Fruit fly (Drosophila melanogaster): ENCODE measurements around the gene CG5402.

Gene CG5402

DNA sequence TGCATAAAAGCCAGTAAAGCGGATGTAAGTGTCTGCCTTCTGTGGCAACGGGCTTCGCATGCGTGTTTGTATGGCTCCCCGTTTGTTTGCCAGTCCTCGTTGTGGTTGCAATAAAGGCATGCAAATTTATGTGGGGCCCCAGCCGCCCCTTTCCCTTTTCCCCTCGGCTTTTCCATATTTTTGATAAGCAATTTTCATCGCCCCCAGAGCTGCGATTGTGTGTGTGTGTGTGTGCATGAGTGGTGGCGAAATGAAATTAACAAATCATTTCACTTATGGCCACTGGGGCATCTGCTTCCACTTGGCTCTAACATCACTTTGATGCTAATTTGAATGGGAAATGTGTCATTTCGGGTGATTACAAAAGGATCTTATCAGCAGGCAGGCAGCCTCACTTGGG, 15.1 kb downstream of the CG5402 start, which contains the start of gene Gr98a:
Gr98a (plus strand) TSS at position 301 of the 400 bp plus-strand sequence.
- TF ChIP-seq CG2120 (GFP tag; optimal IDR thresholded peaks at IDR 0.05) (no peak), CG16815 (GFP tag; optimal IDR thresholded peaks at IDR 0.05) (no peak), CG7372 (GFP tag; IDR thresholded peaks at IDR 0.05) (no peak), slou (GFP tag; optimal IDR thresholded peaks at IDR 0.05) (no peak), CG7839 (tag; optimal IDR thresholded peaks at IDR 0.05) (no peak), onecut (GFP tag; IDR thresholded peaks at IDR 0.05) (no peak), slbo (GFP tag; IDR thresholded peaks at IDR 0.05) (no peak), HLH4C (GFP tag; IDR thresholded peaks at IDR 0.05; ENCODE audit: partially characterized antibody) (no peak), dan (GFP tag; IDR thresholded peaks at IDR 0.05) (no peak), gsb (GFP tag; IDR thresholded peaks at IDR 0.05) (no peak), mam (GFP tag; optimal IDR thresholded peaks at IDR 0.05) (no peak), CG15011 (GFP tag; optimal IDR thresholded peaks at IDR 0.05) (no peak)

DNA sequence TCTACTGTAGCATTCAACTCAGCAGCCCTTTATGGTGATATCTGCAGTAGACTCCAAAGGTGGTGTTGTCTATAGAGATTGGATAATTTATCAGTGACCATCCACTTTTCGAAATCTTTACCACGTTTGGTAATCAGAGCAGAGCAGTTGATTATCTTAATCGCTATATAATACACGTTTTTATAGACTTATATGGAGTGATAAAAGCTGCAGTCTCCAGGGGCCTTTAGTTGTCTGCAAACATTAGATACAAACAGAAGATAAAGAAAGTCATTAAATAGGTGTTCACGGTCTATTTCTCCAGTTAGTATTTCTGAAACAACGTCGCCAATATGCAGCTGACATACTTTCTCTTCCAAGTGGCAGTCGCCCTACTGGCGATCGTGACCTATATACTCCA, 24.4 kb downstream of the CG5402 start, which contains the start of gene Cyp6a18:
Cyp6a18 (plus strand) TSS at position 301 of the 400 bp plus-strand sequence.
- no peak for TF ChIP-seq Fer1 (GFP tag; optimal IDR thresholded peaks at IDR 0.05)
- TF ChIP-seq CG6765 (GFP tag; optimal IDR thresholded peaks at IDR 0.05): no peak
- no peak for TF ChIP-seq Vsx1 (GFP tag; optimal IDR thresholded peaks at IDR 0.05)

DNA sequence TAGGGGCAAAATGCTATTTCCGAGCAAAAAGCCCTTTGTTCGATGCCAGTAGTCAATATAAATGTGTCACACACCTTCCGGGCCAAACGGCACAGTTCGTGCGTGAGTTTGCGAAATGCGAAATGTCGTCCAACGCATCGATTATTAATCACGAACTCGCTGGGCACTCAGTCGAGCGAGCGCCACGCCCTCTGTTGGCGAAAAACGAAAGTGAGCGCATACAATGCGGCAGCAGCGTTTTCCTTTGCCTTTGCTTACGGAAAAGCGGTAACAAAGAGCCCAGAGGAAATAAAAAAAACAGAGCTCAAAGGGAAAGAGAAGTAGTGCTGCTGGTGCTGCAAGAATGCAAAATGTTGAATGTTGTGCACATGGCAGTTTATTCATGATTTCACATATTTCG, 25.2 kb downstream of the CG5402 start:
- TF ChIP-seq CTCF (GFP tag; optimal IDR thresholded peaks at IDR 0.05) (peak; percentile 77), CG12391 (tag; optimal IDR thresholded peaks at IDR 0.05) (no peak)

DNA sequence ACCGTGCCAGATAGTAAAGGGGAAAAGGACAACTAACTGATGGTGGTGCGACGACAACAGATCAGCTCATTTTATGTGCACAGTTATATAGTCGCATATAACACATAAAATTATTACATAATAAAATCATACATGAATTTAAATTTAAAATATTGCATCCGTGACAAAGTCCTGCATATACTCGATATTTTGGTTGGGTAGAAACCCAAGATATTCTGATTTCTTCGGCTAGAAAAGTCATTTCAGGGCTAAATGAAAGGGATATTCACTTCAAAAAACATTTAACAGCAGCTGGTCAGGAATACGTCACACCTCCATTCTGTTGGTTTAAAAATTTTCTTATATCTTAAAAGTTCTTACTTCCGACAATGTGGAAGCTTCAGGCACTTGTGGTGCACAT, 38.9 kb downstream of the CG5402 start, which contains the start of gene CG13978:
CG13978 (plus strand) TSS at position 301 of the 400 bp plus-strand sequence.
- TF ChIP-seq fd96Cb (tag; optimal IDR thresholded peaks at IDR 0.05) (no peak), wor (GFP tag; IDR thresholded peaks at IDR 0.05) (no peak), CG15269 (tag; optimal IDR thresholded peaks at IDR 0.05) (no peak), pho (GFP tag; optimal IDR thresholded peaks at IDR 0.05) (no peak), H2.0 (GFP tag; IDR thresholded peaks at IDR 0.05) (no peak), pfk (GFP tag; optimal IDR thresholded peaks at IDR 0.05) (no peak)

DNA sequence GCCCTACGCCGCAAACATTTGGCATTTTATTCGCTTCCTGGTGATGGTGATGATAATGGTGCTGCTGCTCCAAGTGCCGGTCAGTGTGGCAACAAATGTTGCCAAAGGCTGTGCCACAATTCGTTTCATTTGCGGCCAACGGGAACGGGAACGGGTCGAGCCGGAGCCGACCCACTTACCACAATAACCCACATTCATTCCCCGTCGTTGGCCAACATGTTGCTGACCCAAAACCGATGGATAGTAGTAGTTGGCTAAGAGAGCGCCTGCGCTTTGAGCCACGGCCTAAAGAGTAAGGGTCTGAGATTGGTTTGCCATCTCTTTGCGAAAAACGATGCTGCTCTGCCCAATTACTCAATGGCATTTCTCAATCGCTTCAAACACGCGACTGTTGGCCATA, 39.8 kb downstream of the CG5402 start:
- TF ChIP-seq CrebB (tag; optimal IDR thresholded peaks at IDR 0.05) (no peak), Stat92E (GFP tag; optimal IDR thresholded peaks at IDR 0.05) (no peak), abd-A (tag; optimal IDR thresholded peaks at IDR 0.05) (peak; percentile 17), CG11504 (tag; optimal IDR thresholded peaks at IDR 0.05) (peak; percentile 98), Trl (optimal IDR thresholded peaks at IDR 0.05) (peak in 1 of 2 experiments; percentile 19), Trl (GFP tag; optimal IDR thresholded peaks at IDR 0.05) (no peak), CG10209 (GFP tag; optimal IDR thresholded peaks at IDR 0.05) (no peak), Deaf1 (tag; optimal IDR thresholded peaks at IDR 0.05) (peak; percentile 59), CG3163 (GFP tag; optimal IDR thresholded peaks at IDR 0.05) (peak; percentile 37), ap (GFP tag; IDR thresholded peaks at IDR 0.05) (no peak), CG11695 (GFP tag; IDR thresholded peaks at IDR 0.05) (no peak), esg (GFP tag; conservative IDR thresholded peaks at IDR 0.05) (no peak)

Data from whole organism, embryonic.